Worm (Caenorhabditis elegans): ENCODE results near the gene Y50E8A.22.

- TF ChIP-seq nfya-1 (tag; optimal IDR thresholded peaks at IDR 0.05; ENCODE audit: insufficient read depth) (no peak), skn-1 (tag; optimal IDR thresholded peaks at IDR 0.05) (no peak), lin-39 (tag; optimal IDR thresholded peaks at IDR 0.05) (no peak), sea-2 (GFP tag; optimal IDR thresholded peaks at IDR 0.05) (no peak), nhr-237 (tag; optimal IDR thresholded peaks at IDR 0.05) (no peak), ztf-11 (tag; optimal IDR thresholded peaks at IDR 0.05) (no peak), zag-1 (tag; optimal IDR thresholded peaks at IDR 0.05) (no peak), pqm-1 (tag; optimal IDR thresholded peaks at IDR 0.05) (no peak), nhr-76 (tag; optimal IDR thresholded peaks at IDR 0.05) (no peak)
Measured at ce11 chrV:14726596-14726995, 22.3 kb downstream of the Y50E8A.22 start, which contains the start of gene Y50E8A.1.
